Fruit fly (Drosophila melanogaster) whole organism, embryonic: ENCODE measurements around the gene yellow-f2.

Experiments used
- CG11504 ChIP-seq: fragments of 200-800 bp; sonication (Bioruptor generic); optimal IDR thresholded peaks from 3 replicates; lab custom pipeline; 2019; ENCODE audit warnings: missing biosample characterization, mild to moderate bottlenecking, missing genetic modification characterization, moderate library complexity
- CG12769 ChIP-seq: fragments of 200-800 bp; sonication (Bioruptor generic); optimal IDR thresholded peaks from 2 replicates; lab custom pipeline; 2019; ENCODE audit warnings: missing biosample characterization, mild to moderate bottlenecking, missing genetic modification characterization, moderate library complexity
- CG13424 ChIP-seq: fragments of 200-800 bp; sonication (Bioruptor generic); optimal IDR thresholded peaks from 2 replicates; lab custom pipeline; 2019; ENCODE audit warnings: missing biosample characterization, mild to moderate bottlenecking, missing genetic modification characterization, moderate library complexity
- CG14050 ChIP-seq: fragments of 200-800 bp; sonication (Bioruptor generic); IDR thresholded peaks from 3 replicates; pipeline ENCODE4 v1.3.6; 2022; ENCODE audit warnings: missing biosample characterization, missing genetic modification characterization
- CG14441 ChIP-seq: fragments of 200-800 bp; sonication (Bioruptor generic); IDR thresholded peaks from 2 replicates; pipeline ENCODE4 v1.3.6; 2022; ENCODE audit warnings: missing biosample characterization, missing genetic modification characterization
- CG15479 ChIP-seq: fragments of 200-800 bp; sonication (Bioruptor generic); optimal IDR thresholded peaks from 3 replicates; lab custom pipeline; 2019; ENCODE audit warnings: missing biosample characterization, mild to moderate bottlenecking, missing genetic modification characterization, moderate library complexity
- CG1603 ChIP-seq: fragments of 200-800 bp; sonication (Bioruptor generic); optimal IDR thresholded peaks from 2 replicates; lab custom pipeline; 2019; ENCODE audit warnings: missing biosample characterization, mild to moderate bottlenecking, missing genetic modification characterization, moderate library complexity
- CG17359 ChIP-seq: fragments of 200-800 bp; sonication (Bioruptor generic); optimal IDR thresholded peaks from 3 replicates; lab custom pipeline; 2018; ENCODE audit warnings: missing biosample characterization, mild to moderate bottlenecking, missing genetic modification characterization, moderate library complexity
- CG17361 ChIP-seq: fragments of 200-800 bp; sonication (Bioruptor generic); IDR thresholded peaks from 3 replicates; pipeline ENCODE4 v1.3.6; 2022; ENCODE audit warnings: missing biosample characterization, missing genetic modification characterization
- CG1832 ChIP-seq: fragments of 200-800 bp; sonication (Bioruptor generic); optimal IDR thresholded peaks from 2 replicates; lab custom pipeline; 2017; ENCODE audit warnings: missing biosample characterization, mild to moderate bottlenecking, missing genetic modification characterization, inconsistent platforms
- CG2120 ChIP-seq: fragments of 200-800 bp; sonication (Bioruptor generic); optimal IDR thresholded peaks from 3 replicates; lab custom pipeline; 2016; ENCODE audit warnings: missing biosample characterization, missing genetic modification characterization
- CG2678 ChIP-seq: fragments of 200-800 bp; sonication (Bioruptor generic); optimal IDR thresholded peaks from 3 replicates; lab custom pipeline; 2019; ENCODE audit warnings: missing biosample characterization, mild to moderate bottlenecking, missing genetic modification characterization, moderate library complexity
- CG2712 ChIP-seq: fragments of 200-800 bp; optimal IDR thresholded peaks from 3 replicates; lab custom pipeline; 2019; ENCODE audit warnings: missing biosample characterization, mild to moderate bottlenecking, missing genetic modification characterization, moderate library complexity
- CG7839 ChIP-seq: fragments of 200-800 bp; sonication (Bioruptor generic); optimal IDR thresholded peaks from 3 replicates; lab custom pipeline; 2018; ENCODE audit warnings: missing biosample characterization, mild to moderate bottlenecking, missing genetic modification characterization, moderate library complexity
- CG8290 ChIP-seq, 3 experiments: fragments of 200-800 bp; sonication (Bioruptor generic); optimal IDR thresholded peaks; 2 replicates each; lab custom pipeline; 2016 to 2019; ENCODE audit warnings: missing biosample characterization in 3 of 3, missing genetic modification characterization in 3 of 3, mild to moderate bottlenecking in 2 of 3, moderate library complexity in 1 of 3
- CG8924 ChIP-seq: fragments of 200-800 bp; optimal IDR thresholded peaks from 3 replicates; lab custom pipeline; 2019; ENCODE audit warnings: missing biosample characterization, mild to moderate bottlenecking, missing genetic modification characterization, moderate library complexity
- CG9932 ChIP-seq: fragments of 200-800 bp; sonication (Bioruptor generic); IDR thresholded peaks from 2 replicates; pipeline ENCODE4 v1.3.6; 2022; ENCODE audit warnings: missing biosample characterization, missing genetic modification characterization
- CoRest ChIP-seq: fragments of 200-800 bp; sonication (Bioruptor generic); optimal IDR thresholded peaks from 3 replicates; lab custom pipeline; 2018; ENCODE audit warnings: missing biosample characterization, mild to moderate bottlenecking, missing genetic modification characterization, moderate library complexity
- D19A ChIP-seq: fragments of 200-800 bp; optimal IDR thresholded peaks from 3 replicates; lab custom pipeline; 2019; ENCODE audit warnings: missing biosample characterization, mild to moderate bottlenecking, missing genetic modification characterization, moderate library complexity
- Drgx ChIP-seq: fragments of 200-800 bp; sonication (Bioruptor generic); IDR thresholded peaks from 2 replicates; pipeline ENCODE4 v1.3.6; 2022; ENCODE audit warnings: missing biosample characterization, missing genetic modification characterization
- Fer1 ChIP-seq: fragments of 200-800 bp; sonication (Bioruptor generic); optimal IDR thresholded peaks from 2 replicates; lab custom pipeline; 2017; ENCODE audit warnings: missing biosample characterization, mild to moderate bottlenecking, missing genetic modification characterization
- Fer2 ChIP-seq: fragments of 200-800 bp; sonication (Bioruptor generic); optimal IDR thresholded peaks from 2 replicates; lab custom pipeline; 2018; ENCODE audit warnings: missing biosample characterization, mild to moderate bottlenecking, missing genetic modification characterization, moderate library complexity
- Fer3 ChIP-seq: fragments of 200-800 bp; sonication (Bioruptor generic); optimal IDR thresholded peaks from 2 replicates; lab custom pipeline; 2018; ENCODE audit warnings: missing biosample characterization, mild to moderate bottlenecking, missing genetic modification characterization, moderate library complexity
- Hr51 ChIP-seq, 2 experiments: fragments of 200-800 bp; sonication (Bioruptor generic); optimal IDR thresholded peaks; 2 replicates in 1 of 2; 3 replicates in 1 of 2; lab custom pipeline; 2016 to 2018; ENCODE audit warnings: missing biosample characterization in 2 of 2, missing genetic modification characterization in 2 of 2, mild to moderate bottlenecking in 1 of 2, moderate library complexity in 1 of 2
- Hsf ChIP-seq: fragments of 200-800 bp; sonication (Bioruptor generic); optimal IDR thresholded peaks from 3 replicates; lab custom pipeline; 2016; ENCODE audit warnings: missing biosample characterization, missing genetic modification characterization
- MBD-R2 ChIP-seq: fragments of 200-800 bp; sonication (Bioruptor generic); IDR thresholded peaks from 2 replicates; pipeline ENCODE4 v1.3.6; 2022; ENCODE audit warnings: missing biosample characterization, missing genetic modification characterization
- Ptx1 ChIP-seq: fragments of 200-800 bp; sonication (Bioruptor generic); IDR thresholded peaks from 2 replicates; pipeline ENCODE4 v1.3.6; 2022; ENCODE audit warnings: missing biosample characterization, missing genetic modification characterization
- Sox102F ChIP-seq: fragments of 200-800 bp; sonication (Bioruptor generic); optimal IDR thresholded peaks from 2 replicates; lab custom pipeline; 2018; ENCODE audit warnings: missing biosample characterization, mild to moderate bottlenecking, missing genetic modification characterization, moderate library complexity
- Stat92E ChIP-seq, 3 experiments: fragments of >200 bp in 2 of 3; fragments of 200-800 bp in 1 of 3; sonication (Bioruptor generic) in 1 of 3; optimal IDR thresholded peaks; 2 replicates each; lab custom pipeline; 2017 to 2019; ENCODE audit warnings: missing biosample characterization in 3 of 3, missing genetic modification characterization in 3 of 3, mild to moderate bottlenecking in 1 of 3, moderate library complexity in 1 of 3
- Xbp1 ChIP-seq: fragments of 200-800 bp; sonication (Bioruptor generic); optimal IDR thresholded peaks from 3 replicates; lab custom pipeline; 2016; ENCODE audit warnings: missing biosample characterization, mild to moderate bottlenecking, missing genetic modification characterization
- ara ChIP-seq: fragments of 200-800 bp; sonication (Bioruptor generic); IDR thresholded peaks from 2 replicates; pipeline ENCODE4 v1.3.6; 2022; ENCODE audit warnings: missing biosample characterization, missing genetic modification characterization
- cwo ChIP-seq: fragments of 200-800 bp; sonication (Bioruptor generic); optimal IDR thresholded peaks from 3 replicates; lab custom pipeline; 2017; ENCODE audit warnings: missing biosample characterization, missing genetic modification characterization, mild to moderate bottlenecking, moderate library complexity, missing genetic modification reagents
- dimm ChIP-seq: fragments of 200-800 bp; sonication (Bioruptor generic); IDR thresholded peaks from 2 replicates; pipeline ENCODE4 v1.3.6; 2022; ENCODE audit warnings: missing biosample characterization, missing genetic modification characterization
- dm ChIP-seq: fragments of 200-800 bp; sonication (Bioruptor generic); optimal IDR thresholded peaks from 3 replicates; lab custom pipeline; 2016; ENCODE audit warnings: missing biosample characterization, missing genetic modification characterization
- dmrt99B ChIP-seq: fragments of 200-800 bp; sonication (Bioruptor generic); optimal IDR thresholded peaks from 2 replicates; lab custom pipeline; 2018; ENCODE audit warnings: missing biosample characterization, mild to moderate bottlenecking, missing genetic modification characterization, moderate library complexity
- dpn ChIP-seq, 2 experiments: fragments of 200-800 bp; sonication (Bioruptor generic); optimal IDR thresholded peaks; 3 replicates each; lab custom pipeline; 2016; ENCODE audit warnings: missing biosample characterization in 2 of 2, missing genetic modification characterization in 2 of 2
- fru ChIP-seq: fragments of >200 bp; optimal IDR thresholded peaks from 2 replicates; lab custom pipeline; 2017
- grau ChIP-seq: fragments of 200-800 bp; optimal IDR thresholded peaks from 3 replicates; lab custom pipeline; 2019; ENCODE audit warnings: missing biosample characterization, mild to moderate bottlenecking, missing genetic modification characterization, moderate library complexity
- hth ChIP-seq: fragments of >200 bp; optimal IDR thresholded peaks from 2 replicates; lab custom pipeline; 2017; ENCODE audit warnings: inconsistent platforms
- nerfin-1 ChIP-seq: fragments of 200-800 bp; sonication (Bioruptor generic); optimal IDR thresholded peaks from 3 replicates; lab custom pipeline; 2019; ENCODE audit warnings: missing biosample characterization, mild to moderate bottlenecking, missing genetic modification characterization, moderate library complexity
- phol ChIP-seq: fragments of 200-800 bp; sonication (Bioruptor generic); optimal IDR thresholded peaks from 3 replicates; lab custom pipeline; 2018; ENCODE audit warnings: missing biosample characterization, mild to moderate bottlenecking, missing genetic modification characterization, moderate library complexity
- prd ChIP-seq, 3 experiments: fragments of >200 bp in 2 of 3; fragments of 200-800 bp in 1 of 3; sonication (Bioruptor generic) in 1 of 3; optimal IDR thresholded peaks in 2 of 3; IDR thresholded peaks in 1 of 3; 2 replicates in 2 of 3; 3 replicates in 1 of 3; pipeline versions ENCODE4 v1.3.6 to Lab custom; 2017 to 2022; ENCODE audit warnings: missing biosample characterization in 1 of 3, missing genetic modification characterization in 1 of 3
- row ChIP-seq: fragments of 200-800 bp; sonication (Bioruptor generic); IDR thresholded peaks from 3 replicates; pipeline ENCODE4 v1.3.6; 2022; ENCODE audit warnings: missing biosample characterization, missing genetic modification characterization
- sug ChIP-seq: fragments of 200-800 bp; optimal IDR thresholded peaks from 2 replicates; lab custom pipeline; 2019; ENCODE audit warnings: missing biosample characterization, mild to moderate bottlenecking, missing genetic modification characterization, moderate library complexity
- tgo ChIP-seq: fragments of 200-800 bp; sonication (Bioruptor generic); IDR thresholded peaks from 3 replicates; pipeline ENCODE4 v1.3.6; 2022; ENCODE audit warnings: missing biosample characterization, missing genetic modification characterization
- tin ChIP-seq: fragments of 200-800 bp; sonication (Bioruptor generic); optimal IDR thresholded peaks from 3 replicates; lab custom pipeline; 2016; ENCODE audit warnings: missing biosample characterization, missing genetic modification characterization
- tx ChIP-seq: fragments of 200-800 bp; sonication (Bioruptor generic); optimal IDR thresholded peaks from 2 replicates; lab custom pipeline; 2016; ENCODE audit warnings: missing biosample characterization, missing genetic modification characterization

Gene yellow-f2

DNA sequence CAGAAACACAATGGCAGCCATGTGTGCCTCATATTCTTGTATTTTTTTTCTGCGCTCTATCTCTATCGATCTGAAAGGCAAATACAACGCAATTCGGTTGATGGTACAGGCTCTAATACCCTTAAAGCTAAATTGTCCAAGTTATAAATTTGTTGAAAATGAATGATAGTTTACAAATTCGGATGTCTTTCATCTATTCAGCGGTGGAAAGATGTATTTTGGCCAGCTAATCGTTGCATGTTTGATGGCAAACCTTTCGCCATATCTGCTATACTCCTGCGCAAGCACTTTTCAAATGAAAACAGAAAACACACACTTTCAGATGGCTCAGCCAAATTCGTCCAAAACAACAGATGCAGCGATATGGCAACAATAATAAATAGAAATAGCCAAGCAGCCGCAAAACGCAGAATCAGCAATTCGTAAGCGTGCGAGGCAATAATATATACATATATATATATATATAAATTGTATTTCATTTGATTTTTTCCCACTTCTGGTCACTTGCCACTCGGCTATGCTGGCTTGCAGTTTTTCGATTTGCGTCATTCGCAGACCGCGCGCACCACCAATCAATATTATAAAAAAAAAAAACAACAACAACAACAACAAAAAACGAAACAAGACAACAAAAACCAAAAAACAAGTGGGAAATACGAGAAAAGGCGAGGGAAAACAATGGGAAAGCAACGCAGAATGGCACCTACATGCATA, 19.4 kb upstream of the yellow-f2 start:
- TF ChIP-seq CG17361 (GFP tag; lab: Robert Waterston, UW) (0 out of 3 replicates have a peak, but pooled peaks have one; percentile 18), CG12769 (tag; lab: Kevin White, UChicago) (peak; percentile 16), CoRest (tag; lab: Kevin White, UChicago) (peak; percentile 19), CG13424 (peak; percentile 8), Fer2 (no peak), D19A (tag; lab: Kevin White, UChicago) (peak; percentile 55), CG1832 (no peak), CG14441 (0 out of 2 replicates have a peak, but pooled peaks have one; percentile 35), Hr51 (GFP tag; optimal IDR thresholded peaks at IDR 0.05; lab: Kevin White, UChicago) (peak in 1 of 2 experiments; percentile 30), CG9932 (GFP tag; lab: Robert Waterston, UW) (peak; percentile 42), CG1603 (tag; lab: Kevin White, UChicago) (peak; percentile 33), Stat92E (GFP tag; optimal IDR thresholded peaks at IDR 0.05; lab: Kevin White, UChicago) (peak in 1 of 3 experiments; percentile 20), cwo (GFP tag; lab: Kevin White, UChicago) (peak; percentile 13), dm (no peak), CG15479 (no peak), CG11504 (tag; lab: Kevin White, UChicago) (peak; percentile 27), CG17359 (tag; lab: Kevin White, UChicago) (peak; percentile 21), Hsf (GFP tag; lab: Kevin White, UChicago) (peak; percentile 8), CG2712 (tag; lab: Kevin White, UChicago) (peak; percentile 1), Sox102F (GFP tag; lab: Kevin White, UChicago) (peak; percentile 6), nerfin-1 (no peak), phol (tag; lab: Kevin White, UChicago) (peak; percentile 7), tgo (no peak), grau (tag; lab: Kevin White, UChicago) (peak; percentile 19), dimm (no peak), prd (optimal IDR thresholded peaks at IDR 0.05; lab: Kevin White, UChicago) (no peak), prd (GFP tag; IDR thresholded peaks at IDR 0.05; lab: Robert Waterston, UW) (peak; percentile 56; the same call in 2 of the 3 replicates), Ptx1 (GFP tag; lab: Robert Waterston, UW) (peak; percentile 12; the same call in 1 of the 2 replicates), dpn (GFP tag; optimal IDR thresholded peaks at IDR 0.05; lab: Kevin White, UChicago) (peak in 1 of 2 experiments; percentile 1), hth (no peak), tin (GFP tag; lab: Kevin White, UChicago) (no peak), Fer1 (no peak), row (peak; percentile 44; the same call in 1 of the 3 replicates), tx (no peak), CG2678 (tag; lab: Kevin White, UChicago) (peak; percentile 20), MBD-R2 (GFP tag; lab: Robert Waterston, UW) (no peak), CG8290 (GFP tag; optimal IDR thresholded peaks at IDR 0.05; lab: Kevin White, UChicago) (no peak), CG8290 (tag; optimal IDR thresholded peaks at IDR 0.05; lab: Kevin White, UChicago) (peak in 1 of 2 experiments; percentile 41), CG7839 (peak; percentile 8), fru (lab: Kevin White, UChicago) (no peak), CG8924 (tag; lab: Kevin White, UChicago) (peak; percentile 3), dmrt99B (peak; percentile 27), Fer3 (tag; lab: Kevin White, UChicago) (peak; percentile 21), CG2120 (GFP tag; lab: Kevin White, UChicago) (peak; percentile 38), sug (tag; lab: Kevin White, UChicago) (no peak), CG14050 (GFP tag; lab: Robert Waterston, UW) (peak; percentile 16; the same call in 1 of the 3 replicates), Xbp1 (GFP tag; lab: Kevin White, UChicago) (peak; percentile 0), ara (GFP tag; lab: Robert Waterston, UW) (0 out of 2 replicates have a peak, but pooled peaks have one; percentile 33), Drgx (peak; percentile 55)
